Fruit fly (Drosophila melanogaster) whole organism, pupa: ENCODE data around the gene CG3345.

Source experiments
- CG10348 ChIP-seq: fragments of 200-800 bp; sonication (Bioruptor generic); IDR thresholded peaks from 2 replicates; pipeline ENCODE4 v1.3.6; 2022; ENCODE audit warnings: missing biosample characterization, missing genetic modification characterization
- CG15710 ChIP-seq: fragments of 200-800 bp; sonication (Bioruptor generic); optimal IDR thresholded peaks from 2 replicates; lab custom pipeline; 2018; ENCODE audit warnings: missing biosample characterization, mild to moderate bottlenecking, missing genetic modification characterization, moderate library complexity
- CG8301 ChIP-seq: fragments of 200-800 bp; sonication (Bioruptor generic); optimal IDR thresholded peaks from 2 replicates; lab custom pipeline; 2018; ENCODE audit warnings: missing biosample characterization, mild to moderate bottlenecking, missing genetic modification characterization
- EcR ChIP-seq: fragments of 200-800 bp; sonication (Bioruptor generic); optimal IDR thresholded peaks from 3 replicates; lab custom pipeline; 2019; ENCODE audit warnings: missing biosample characterization, missing genetic modification characterization, mild to moderate bottlenecking, moderate library complexity, missing genetic modification reagents

DNA sequence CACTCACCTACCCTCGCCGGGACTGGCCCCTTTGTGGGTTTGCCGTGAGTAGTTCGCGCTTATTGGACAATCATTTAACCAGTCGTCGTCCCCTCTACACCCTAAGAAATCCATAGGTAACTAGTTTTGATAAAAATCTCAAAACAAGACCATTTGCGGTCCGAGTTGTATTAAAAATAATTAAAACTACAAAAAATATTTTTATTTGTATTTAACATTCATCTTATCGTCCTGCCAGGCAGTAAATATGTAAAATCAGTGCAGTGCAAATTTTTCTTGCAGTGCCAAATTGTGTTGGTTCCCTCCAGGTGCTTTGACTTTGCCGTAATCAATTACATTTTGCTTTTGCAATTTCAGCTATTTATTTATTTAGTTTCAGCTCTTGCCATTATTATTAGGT is 25.1 kb upstream of the CG3345 start:
- TF ChIP-seq CG8301 (tag; lab: Kevin White, UChicago) (no peak), CG15710 (tag; lab: Kevin White, UChicago) (no peak), EcR (GFP tag; lab: Kevin White, UChicago) (no peak), CG10348 (GFP tag; lab: Robert Waterston, UW) (no peak)
